Fruit fly (Drosophila melanogaster) whole organism, embryonic: ENCODE measurements around the gene CG31922.

Experiments used
- Antp ChIP-seq: fragments of 200-800 bp; sonication (Bioruptor generic); optimal IDR thresholded peaks from 3 replicates; lab custom pipeline; 2016; ENCODE audit warnings: missing biosample characterization, missing genetic modification characterization
- Atf6 ChIP-seq: fragments of 200-800 bp; sonication (Bioruptor generic); IDR thresholded peaks from 2 replicates; pipeline ENCODE4 v1.3.6; 2022; ENCODE audit warnings: missing biosample characterization, missing genetic modification characterization
- CG10267 ChIP-seq: fragments of 200-800 bp; sonication (Bioruptor generic); optimal IDR thresholded peaks from 2 replicates; lab custom pipeline; 2018; ENCODE audit warnings: missing biosample characterization, mild to moderate bottlenecking, missing genetic modification characterization, moderate library complexity
- CG10462 ChIP-seq: fragments of 200-800 bp; sonication (Bioruptor generic); optimal IDR thresholded peaks from 2 replicates; lab custom pipeline; 2016; ENCODE audit warnings: missing biosample characterization, missing genetic modification characterization
- CG11093 ChIP-seq: fragments of 200-800 bp; sonication (Bioruptor generic); IDR thresholded peaks from 3 replicates; pipeline ENCODE4 v1.3.6; 2022; ENCODE audit warnings: missing biosample characterization, missing genetic modification characterization
- CG11456 ChIP-seq: fragments of 200-800 bp; sonication (Bioruptor generic); IDR thresholded peaks from 3 replicates; pipeline ENCODE4 v1.3.6; 2022; ENCODE audit warnings: missing biosample characterization, missing genetic modification characterization
- CG11504 ChIP-seq: fragments of 200-800 bp; sonication (Bioruptor generic); optimal IDR thresholded peaks from 3 replicates; lab custom pipeline; 2019; ENCODE audit warnings: missing biosample characterization, mild to moderate bottlenecking, missing genetic modification characterization, moderate library complexity
- CG13287 ChIP-seq: fragments of 200-800 bp; sonication (Bioruptor generic); IDR thresholded peaks from 2 replicates; pipeline ENCODE4 v1.3.6; 2022; ENCODE audit warnings: missing biosample characterization, missing genetic modification characterization; ENCODE audit not compliant: partially characterized antibody
- CG15269 ChIP-seq: fragments of 200-800 bp; sonication (Bioruptor generic); optimal IDR thresholded peaks from 2 replicates; lab custom pipeline; 2018; ENCODE audit warnings: missing biosample characterization, mild to moderate bottlenecking, missing genetic modification characterization, moderate library complexity
- CG15696 ChIP-seq: fragments of 200-800 bp; sonication (Bioruptor generic); optimal IDR thresholded peaks from 2 replicates; lab custom pipeline; 2019; ENCODE audit warnings: missing biosample characterization, mild to moderate bottlenecking, missing genetic modification characterization, moderate library complexity
- CG17912 ChIP-seq: fragments of 200-800 bp; sonication (Bioruptor generic); optimal IDR thresholded peaks from 2 replicates; lab custom pipeline; 2018; ENCODE audit warnings: missing biosample characterization, mild to moderate bottlenecking, missing genetic modification characterization
- CG2889 ChIP-seq: fragments of 200-800 bp; sonication (Bioruptor generic); IDR thresholded peaks from 3 replicates; pipeline ENCODE4 v1.3.6; 2022; ENCODE audit warnings: missing biosample characterization, missing genetic modification characterization
- CG3726 ChIP-seq: fragments of 200-800 bp; sonication (Bioruptor generic); IDR thresholded peaks from 3 replicates; pipeline ENCODE4, ENCODE4 v1.3.6; 2022; ENCODE audit warnings: missing biosample characterization, missing genetic modification characterization
- CG4328 ChIP-seq: fragments of 200-800 bp; sonication (Bioruptor generic); optimal IDR thresholded peaks from 3 replicates; lab custom pipeline; 2017; ENCODE audit warnings: missing biosample characterization, missing genetic modification reagents, missing genetic modification characterization
- CG4404 ChIP-seq: fragments of 200-800 bp; sonication (Bioruptor generic); IDR thresholded peaks from 2 replicates; pipeline ENCODE4 v1.3.6; 2022; ENCODE audit warnings: missing biosample characterization, missing genetic modification characterization
- CG4730 ChIP-seq: fragments of 200-800 bp; sonication (Bioruptor generic); IDR thresholded peaks from 2 replicates; pipeline ENCODE4 v1.3.6; 2022; ENCODE audit warnings: missing biosample characterization, missing genetic modification characterization
- CG6175 ChIP-seq: fragments of 200-800 bp; sonication (Bioruptor generic); IDR thresholded peaks from 3 replicates; pipeline ENCODE4 v1.3.6; 2022; ENCODE audit warnings: missing biosample characterization, missing genetic modification characterization
- CG8281 ChIP-seq: fragments of 200-800 bp; sonication (Bioruptor generic); optimal IDR thresholded peaks from 2 replicates; lab custom pipeline; 2018; ENCODE audit warnings: missing biosample characterization, mild to moderate bottlenecking, missing genetic modification characterization, moderate library complexity
- CG9609 ChIP-seq: fragments of 200-800 bp; sonication (Bioruptor generic); optimal IDR thresholded peaks from 3 replicates; lab custom pipeline; 2016; ENCODE audit warnings: missing biosample characterization, missing genetic modification characterization
- CTCF ChIP-seq: fragments of 200-800 bp; sonication (Bioruptor generic); optimal IDR thresholded peaks from 2 replicates; lab custom pipeline; 2017; ENCODE audit warnings: missing biosample characterization, mild to moderate bottlenecking, missing genetic modification characterization, moderate library complexity
- CrebB ChIP-seq: fragments of 200-800 bp; sonication (Bioruptor generic); optimal IDR thresholded peaks from 3 replicates; lab custom pipeline; 2018; ENCODE audit warnings: missing biosample characterization, mild to moderate bottlenecking, missing genetic modification characterization
- H2.0 ChIP-seq: fragments of 200-800 bp; sonication (Bioruptor generic); IDR thresholded peaks from 2 replicates; pipeline ENCODE4 v1.3.6; 2022; ENCODE audit warnings: missing biosample characterization, missing genetic modification characterization
- Mrtf ChIP-seq: fragments of 200-800 bp; sonication (Bioruptor generic); IDR thresholded peaks from 3 replicates; pipeline ENCODE4 v1.3.6; 2022; ENCODE audit warnings: missing biosample characterization, missing genetic modification characterization
- Opbp ChIP-seq: fragments of 200-800 bp; sonication (Bioruptor generic); IDR thresholded peaks from 3 replicates; pipeline ENCODE4 v1.3.6; 2022; ENCODE audit warnings: missing biosample characterization, missing genetic modification characterization; ENCODE audit not compliant: partially characterized antibody
- Pdp1 ChIP-seq, 2 experiments: fragments of 200-800 bp; sonication (Bioruptor generic); optimal IDR thresholded peaks; 3 replicates each; lab custom pipeline; 2016; ENCODE audit warnings: missing biosample characterization in 2 of 2, missing genetic modification characterization in 2 of 2, mild to moderate bottlenecking in 1 of 2, moderate library complexity in 1 of 2
- Sin3A ChIP-seq: fragments of >200 bp; optimal IDR thresholded peaks from 2 replicates; lab custom pipeline; 2018
- Spps ChIP-seq: fragments of 200-800 bp; sonication (Bioruptor generic); optimal IDR thresholded peaks from 2 replicates; lab custom pipeline; 2018; ENCODE audit warnings: missing biosample characterization, mild to moderate bottlenecking, missing genetic modification characterization
- Sry-β ChIP-seq: fragments of 200-800 bp; sonication (Bioruptor generic); optimal IDR thresholded peaks from 2 replicates; lab custom pipeline; 2018; ENCODE audit warnings: missing biosample characterization, mild to moderate bottlenecking, missing genetic modification characterization, moderate library complexity
- Stat92E ChIP-seq, 3 experiments: fragments of >200 bp in 2 of 3; fragments of 200-800 bp in 1 of 3; sonication (Bioruptor generic) in 1 of 3; optimal IDR thresholded peaks; 2 replicates each; lab custom pipeline; 2017 to 2019; ENCODE audit warnings: missing biosample characterization in 3 of 3, missing genetic modification characterization in 3 of 3, mild to moderate bottlenecking in 1 of 3, moderate library complexity in 1 of 3
- ab ChIP-seq: fragments of 200-800 bp; sonication (Bioruptor generic); optimal IDR thresholded peaks from 2 replicates; lab custom pipeline; 2016; ENCODE audit warnings: missing biosample characterization, missing genetic modification characterization
- ato ChIP-seq: fragments of 200-800 bp; sonication (Bioruptor generic); IDR thresholded peaks from 2 replicates; pipeline ENCODE4 v1.3.6; 2022; ENCODE audit warnings: missing biosample characterization, missing genetic modification characterization; ENCODE audit not compliant: partially characterized antibody
- az2 ChIP-seq: fragments of 200-800 bp; sonication (Bioruptor generic); optimal IDR thresholded peaks from 3 replicates; lab custom pipeline; 2016; ENCODE audit warnings: missing biosample characterization, missing genetic modification characterization
- cato ChIP-seq: fragments of 200-800 bp; sonication (Bioruptor generic); optimal IDR thresholded peaks from 2 replicates; lab custom pipeline; 2016; ENCODE audit warnings: missing biosample characterization, missing genetic modification characterization, borderline replicate concordance
- eyg ChIP-seq: fragments of 200-800 bp; sonication (Bioruptor generic); optimal IDR thresholded peaks from 3 replicates; lab custom pipeline; 2016; ENCODE audit warnings: missing biosample characterization, missing genetic modification characterization
- fd96Cb ChIP-seq: fragments of 200-800 bp; sonication (Bioruptor generic); optimal IDR thresholded peaks from 2 replicates; lab custom pipeline; 2018; ENCODE audit warnings: missing biosample characterization, mild to moderate bottlenecking, missing genetic modification characterization, moderate library complexity
- ftz-f1 ChIP-seq: fragments of 200-800 bp; sonication (Bioruptor generic); optimal IDR thresholded peaks from 2 replicates; lab custom pipeline; 2016; ENCODE audit warnings: missing biosample characterization, missing genetic modification characterization
- ham ChIP-seq: fragments of 200-800 bp; sonication (Bioruptor generic); IDR thresholded peaks from 2 replicates; pipeline ENCODE4 v1.3.6; 2022; ENCODE audit warnings: missing biosample characterization, missing genetic modification characterization
- luna ChIP-seq: fragments of 200-800 bp; sonication (Bioruptor generic); optimal IDR thresholded peaks from 2 replicates; lab custom pipeline; 2016; ENCODE audit warnings: missing biosample characterization, missing genetic modification characterization
- pros ChIP-seq: fragments of 200-800 bp; sonication (Bioruptor generic); optimal IDR thresholded peaks from 3 replicates; lab custom pipeline; 2019; ENCODE audit warnings: missing biosample characterization, mild to moderate bottlenecking, missing genetic modification characterization, moderate library complexity
- ranshi ChIP-seq: fragments of 200-800 bp; sonication (Bioruptor generic); IDR thresholded peaks from 2 replicates; pipeline ENCODE4 v1.3.6; 2022; ENCODE audit warnings: missing biosample characterization, missing genetic modification characterization
- sens ChIP-seq: fragments of 200-800 bp; sonication (Bioruptor generic); peaks from one replicate; lab custom pipeline; 2016; ENCODE audit warnings: missing biosample characterization, missing genetic modification characterization
- sna ChIP-seq: fragments of 200-800 bp; sonication (Bioruptor generic); IDR thresholded peaks from 2 replicates; pipeline ENCODE4 v1.3.6; 2022; ENCODE audit warnings: missing biosample characterization, missing genetic modification characterization; ENCODE audit not compliant: partially characterized antibody
- stwl ChIP-seq: fragments of 200-800 bp; sonication (Bioruptor generic); optimal IDR thresholded peaks from 3 replicates; lab custom pipeline; 2018; ENCODE audit warnings: missing biosample characterization, mild to moderate bottlenecking, missing genetic modification characterization, moderate library complexity
- tap ChIP-seq: fragments of 200-800 bp; optimal IDR thresholded peaks from 3 replicates; lab custom pipeline; 2019; ENCODE audit warnings: missing biosample characterization, mild to moderate bottlenecking, missing genetic modification characterization, moderate library complexity
- twi ChIP-seq: fragments of 200-800 bp; optimal IDR thresholded peaks from 2 replicates; lab custom pipeline; 2019; ENCODE audit warnings: missing biosample characterization, mild to moderate bottlenecking, missing genetic modification characterization, moderate library complexity
- wdn ChIP-seq: fragments of 200-800 bp; sonication (Bioruptor generic); IDR thresholded peaks from 2 replicates; pipeline ENCODE4 v1.3.6; 2022; ENCODE audit warnings: missing biosample characterization, missing genetic modification characterization
- wor ChIP-seq: fragments of 200-800 bp; sonication (Bioruptor generic); IDR thresholded peaks from 2 replicates; pipeline ENCODE4 v1.3.6; 2022; ENCODE audit warnings: missing biosample characterization, missing genetic modification characterization
- z ChIP-seq: fragments of 200-800 bp; sonication (Bioruptor generic); IDR thresholded peaks from 3 replicates; pipeline ENCODE4 v1.3.6; 2022; ENCODE audit warnings: missing biosample characterization, missing genetic modification characterization
- zfh2 ChIP-seq: fragments of 200-800 bp; sonication (Bioruptor generic); optimal IDR thresholded peaks from 2 replicates; lab custom pipeline; 2016; ENCODE audit warnings: missing biosample characterization, missing genetic modification characterization

The CG31922 gene

dm6 chr2L:1128932-1129887 lies 40.8 kb upstream of the CG31922 start, which contains the start of the genes Pino and TBC1D23 (continued):
- TF ChIP-seq CG6175 (GFP tag; lab: Robert Waterston, UW) (no peak), CG10267 (tag; lab: Kevin White, UChicago) (peak; percentile 67), Atf6 (GFP tag; lab: Robert Waterston, UW) (0 out of 2 replicates have a peak, but pooled peaks have one; percentile 41), CG11504 (peak; percentile 75), CG4404 (GFP tag; lab: Robert Waterston, UW) (peak; percentile 63), CG11456 (GFP tag; lab: Robert Waterston, UW) (peak; percentile 75; the same call in 2 of the 3 replicates), CG4328 (GFP tag; lab: Kevin White, UChicago) (peak; percentile 37), CG15696 (tag; lab: Kevin White, UChicago) (peak; percentile 75), twi (tag; lab: Kevin White, UChicago) (peak; percentile 49), Pdp1 (GFP tag; optimal IDR thresholded peaks at IDR 0.05; lab: Kevin White, UChicago) (peak; percentile 26 to 41), fd96Cb (tag; lab: Kevin White, UChicago) (peak; percentile 63), eyg (GFP tag; lab: Kevin White, UChicago) (no peak), sna (peak; percentile 34; the same call in 1 of the 2 replicates), ham (no peak), Mrtf (GFP tag; lab: Robert Waterston, UW) (peak; percentile 50; the same call in 2 of the 3 replicates), Sin3A (lab: Kevin White, UChicago) (no peak), pros (GFP tag; lab: Kevin White, UChicago) (no peak), wdn (GFP tag; lab: Robert Waterston, UW) (no peak; the same call in 1 of the 2 replicates), luna (peak; percentile 28), ato (GFP tag; lab: Robert Waterston, UW) (no peak), CG9609 (GFP tag; lab: Kevin White, UChicago) (peak; percentile 16), z (GFP tag; lab: Robert Waterston, UW) (no peak), cato (GFP tag; lab: Kevin White, UChicago) (peak; percentile 26), Stat92E (GFP tag; optimal IDR thresholded peaks at IDR 0.05; lab: Kevin White, UChicago) (no peak), sens (GFP tag; lab: Kevin White, UChicago) (peak; percentile 86), az2 (GFP tag; lab: Kevin White, UChicago) (peak; percentile 64), H2.0 (GFP tag; lab: Robert Waterston, UW) (peak; percentile 68), CG2889 (GFP tag; lab: Robert Waterston, UW) (no peak), wor (GFP tag; lab: Robert Waterston, UW) (no peak), CG11093 (GFP tag; lab: Robert Waterston, UW) (no peak), CG17912 (GFP tag; lab: Kevin White, UChicago) (no peak), Opbp (GFP tag; lab: Robert Waterston, UW) (peak; percentile 52; the same call in 2 of the 3 replicates), CG8281 (tag; lab: Kevin White, UChicago) (peak; percentile 38), Antp (GFP tag; lab: Kevin White, UChicago) (peak; percentile 36), Sry-β (GFP tag; lab: Kevin White, UChicago) (no peak), Spps (tag; lab: Kevin White, UChicago) (no peak), stwl (peak; percentile 33), CG13287 (peak; percentile 76), tap (tag; lab: Kevin White, UChicago) (peak; percentile 33), CG15269 (tag; lab: Kevin White, UChicago) (peak; percentile 79), CTCF (GFP tag; lab: Kevin White, UChicago) (no peak), CG10462 (GFP tag; lab: Kevin White, UChicago) (peak; percentile 53), ftz-f1 (GFP tag; lab: Kevin White, UChicago) (no peak), ab (no peak), CG4730 (GFP tag; lab: Robert Waterston, UW) (peak; percentile 60), zfh2 (peak; percentile 69), CrebB (peak; percentile 14), ranshi (GFP tag; lab: Robert Waterston, UW) (peak; percentile 71; the same call in 1 of the 2 replicates), CG3726 (GFP tag; lab: Robert Waterston, UW) (no peak)
